Fruit fly (Drosophila melanogaster) whole organism, pupa: ENCODE data around the gene PGAP2.
A peak's percentile ranks its signal among the peaks of the same experiment; 100 is the strongest.

Experiments used
- CG10348 ChIP-seq: fragments of 200-800 bp; sonication (Bioruptor generic); IDR thresholded peaks from 2 replicates; pipeline ENCODE4 v1.3.6; 2022; ENCODE audit warnings: missing biosample characterization, missing genetic modification characterization
- CG12605 ChIP-seq: fragments of 200-800 bp; sonication (Bioruptor generic); IDR thresholded peaks from 2 replicates; pipeline ENCODE4 v1.3.6; 2022; ENCODE audit warnings: missing biosample characterization, missing genetic modification characterization
- CG13204 ChIP-seq: fragments of 200-800 bp; sonication (Bioruptor generic); optimal IDR thresholded peaks from 2 replicates; lab custom pipeline; 2018; ENCODE audit warnings: missing biosample characterization, mild to moderate bottlenecking, missing genetic modification characterization, moderate library complexity
- CG14655 ChIP-seq: fragments of 200-800 bp; sonication (Bioruptor generic); optimal IDR thresholded peaks from 3 replicates; lab custom pipeline; 2017; ENCODE audit warnings: mild to moderate bottlenecking, missing biosample characterization, missing genetic modification reagents, missing genetic modification characterization
- CG17806 ChIP-seq: fragments of 200-800 bp; sonication (Bioruptor generic); optimal IDR thresholded peaks from 2 replicates; lab custom pipeline; 2018; ENCODE audit warnings: missing biosample characterization, mild to moderate bottlenecking, missing genetic modification characterization, moderate library complexity
- CG8301 ChIP-seq: fragments of 200-800 bp; sonication (Bioruptor generic); optimal IDR thresholded peaks from 2 replicates; lab custom pipeline; 2018; ENCODE audit warnings: missing biosample characterization, mild to moderate bottlenecking, missing genetic modification characterization
- CG9948 ChIP-seq: fragments of 200-800 bp; sonication (Bioruptor generic); optimal IDR thresholded peaks from 2 replicates; lab custom pipeline; 2018; ENCODE audit warnings: missing biosample characterization, mild to moderate bottlenecking, missing genetic modification characterization, moderate library complexity
- D1 ChIP-seq: fragments of 200-800 bp; sonication (Bioruptor generic); optimal IDR thresholded peaks from 2 replicates; lab custom pipeline; 2018; ENCODE audit warnings: missing biosample characterization, mild to moderate bottlenecking, missing genetic modification characterization, moderate library complexity
- Ets98B ChIP-seq: fragments of 200-800 bp; sonication (Bioruptor generic); IDR thresholded peaks from 2 replicates; pipeline ENCODE4 v1.3.6; 2022; ENCODE audit warnings: missing biosample characterization, missing genetic modification characterization
- Pif1A ChIP-seq: fragments of 200-800 bp; sonication (Bioruptor generic); optimal IDR thresholded peaks from 3 replicates; lab custom pipeline; 2016; ENCODE audit warnings: missing biosample characterization, missing genetic modification characterization
- Pif1B ChIP-seq: fragments of 200-800 bp; sonication (Bioruptor generic); optimal IDR thresholded peaks from 3 replicates; lab custom pipeline; 2016; ENCODE audit warnings: missing biosample characterization, missing genetic modification characterization
- Snoo ChIP-seq: fragments of 200-800 bp; sonication (Bioruptor generic); optimal IDR thresholded peaks from 3 replicates; lab custom pipeline; 2017; ENCODE audit warnings: missing biosample characterization, mild to moderate bottlenecking, missing genetic modification characterization, inconsistent platforms
- gl ChIP-seq: fragments of 200-800 bp; sonication (Bioruptor generic); optimal IDR thresholded peaks from 2 replicates; lab custom pipeline; 2018; ENCODE audit warnings: missing biosample characterization, mild to moderate bottlenecking, missing genetic modification characterization

DNA sequence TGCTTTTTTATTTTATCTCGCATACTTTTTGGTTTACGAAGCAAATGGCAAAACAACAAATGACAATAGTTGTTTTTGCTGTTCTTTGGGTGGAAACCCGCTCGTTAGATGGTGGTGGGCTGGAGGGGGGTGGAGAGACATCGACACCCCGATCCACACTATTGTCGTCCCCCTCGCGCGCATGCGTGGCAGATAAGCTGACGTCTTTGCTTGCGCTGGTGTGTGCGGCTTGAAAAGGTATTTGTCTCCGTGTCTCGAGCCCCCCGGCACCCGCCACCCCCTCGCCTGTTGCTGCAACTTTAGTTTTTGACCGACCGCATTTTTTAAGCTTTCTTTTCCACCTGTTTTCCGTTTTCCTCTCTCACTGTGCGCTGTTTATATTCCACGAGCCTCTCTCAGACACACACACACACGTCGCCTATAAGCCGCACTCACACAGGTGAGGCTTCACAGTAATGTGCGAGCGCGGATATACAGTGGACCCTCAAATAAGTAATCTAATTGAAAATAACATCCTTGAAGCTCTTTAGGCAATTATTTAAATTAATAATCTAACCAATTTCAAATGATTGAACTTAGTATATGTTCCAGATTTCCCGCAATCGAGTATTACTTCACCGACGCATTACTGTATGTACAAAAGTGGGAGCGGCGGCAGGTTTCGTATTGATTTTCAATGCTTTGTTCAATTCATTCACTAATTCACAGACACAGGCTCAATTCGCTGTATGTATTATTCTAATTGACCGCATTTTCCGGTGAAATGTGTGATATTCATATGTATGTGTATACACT is 47.8 kb upstream of the PGAP2 start:
- TF ChIP-seq gl (tag; lab: Kevin White, UChicago) (peak; percentile 62), Snoo (peak; percentile 91), CG9948 (tag; lab: Kevin White, UChicago) (peak; percentile 80), CG8301 (tag; lab: Kevin White, UChicago) (peak; percentile 91), CG17806 (tag; lab: Kevin White, UChicago) (peak; percentile 86), Ets98B (GFP tag; lab: Robert Waterston, UW) (peak; percentile 95), Pif1A (GFP tag; lab: Kevin White, UChicago) (peak; percentile 93), CG10348 (peak; percentile 86), Pif1B (GFP tag; lab: Kevin White, UChicago) (peak; percentile 91), CG14655 (peak; percentile 90), D1 (no peak), CG13204 (GFP tag; lab: Kevin White, UChicago) (peak; percentile 63), CG12605 (peak; percentile 93)
